Fruit fly (Drosophila melanogaster) whole organism, embryonic: ENCODE data around the gene CG13482.

Experiments
- Adf1 ChIP-seq: fragments of 200-800 bp; sonication (Bioruptor generic); IDR thresholded peaks from 2 replicates; pipeline ENCODE4 v1.3.6; 2022; ENCODE audit warnings: missing biosample characterization, missing genetic modification characterization
- Atf3 ChIP-seq: fragments of 200-800 bp; sonication (Bioruptor generic); optimal IDR thresholded peaks from 3 replicates; lab custom pipeline; 2016; ENCODE audit warnings: missing biosample characterization, missing genetic modification characterization
- Bteb2 ChIP-seq: fragments of 200-800 bp; sonication (Bioruptor generic); optimal IDR thresholded peaks from 2 replicates; lab custom pipeline; 2016; ENCODE audit warnings: missing biosample characterization, missing genetic modification characterization
- C15 ChIP-seq: fragments of 200-800 bp; sonication (Bioruptor generic); IDR thresholded peaks from 3 replicates; pipeline ENCODE4 v1.3.6; 2022; ENCODE audit warnings: missing biosample characterization, missing genetic modification characterization
- CG10147 ChIP-seq: fragments of 200-800 bp; sonication (Bioruptor generic); optimal IDR thresholded peaks from 2 replicates; lab custom pipeline; 2019; ENCODE audit warnings: missing biosample characterization, mild to moderate bottlenecking, missing genetic modification characterization, moderate library complexity
- CG10321 ChIP-seq: fragments of 200-800 bp; sonication (Bioruptor generic); IDR thresholded peaks from 2 replicates; pipeline ENCODE4 v1.3.6; 2022; ENCODE audit warnings: missing biosample characterization, missing genetic modification characterization
- CG10431 ChIP-seq: fragments of 200-800 bp; sonication (Bioruptor generic); optimal IDR thresholded peaks from 3 replicates; lab custom pipeline; 2018; ENCODE audit warnings: missing biosample characterization, mild to moderate bottlenecking, missing genetic modification characterization
- CG11398 ChIP-seq: fragments of 200-800 bp; sonication (Bioruptor generic); optimal IDR thresholded peaks from 2 replicates; lab custom pipeline; 2016; ENCODE audit warnings: missing biosample characterization, missing genetic modification characterization
- CG12155 ChIP-seq: fragments of 200-800 bp; sonication (Bioruptor generic); optimal IDR thresholded peaks from 3 replicates; lab custom pipeline; 2016; ENCODE audit warnings: missing biosample characterization, missing genetic modification characterization
- CG12236 ChIP-seq: fragments of 200-800 bp; sonication (Bioruptor generic); optimal IDR thresholded peaks from 2 replicates; lab custom pipeline; 2016; ENCODE audit warnings: missing biosample characterization, missing genetic modification characterization
- CG15514 ChIP-seq: fragments of 200-800 bp; sonication (Bioruptor generic); optimal IDR thresholded peaks from 3 replicates; lab custom pipeline; 2017; ENCODE audit warnings: missing biosample characterization, missing genetic modification characterization, mild to moderate bottlenecking, moderate library complexity, missing genetic modification reagents
- CG15601 ChIP-seq: fragments of 200-800 bp; sonication (Bioruptor generic); optimal IDR thresholded peaks from 3 replicates; lab custom pipeline; 2019; ENCODE audit warnings: missing biosample characterization, mild to moderate bottlenecking, missing genetic modification characterization, moderate library complexity
- CG1602 ChIP-seq: fragments of 200-800 bp; sonication (Bioruptor generic); optimal IDR thresholded peaks from 3 replicates; lab custom pipeline; 2016; ENCODE audit warnings: missing biosample characterization, missing genetic modification characterization
- CG17361 ChIP-seq: fragments of 200-800 bp; sonication (Bioruptor generic); IDR thresholded peaks from 3 replicates; pipeline ENCODE4 v1.3.6; 2022; ENCODE audit warnings: missing biosample characterization, missing genetic modification characterization
- CG2129 ChIP-seq: fragments of 200-800 bp; sonication (Bioruptor generic); IDR thresholded peaks from 2 replicates; pipeline ENCODE4 v1.3.6; 2022; ENCODE audit warnings: missing biosample characterization, missing genetic modification characterization; ENCODE audit not compliant: partially characterized antibody
- CG2199 ChIP-seq: fragments of 200-800 bp; sonication (Bioruptor generic); IDR thresholded peaks from 3 replicates; pipeline ENCODE4 v1.3.6; 2022; ENCODE audit warnings: missing biosample characterization, missing genetic modification characterization
- CG3838 ChIP-seq: fragments of 200-800 bp; sonication (Bioruptor generic); optimal IDR thresholded peaks from 3 replicates; lab custom pipeline; 2016; ENCODE audit warnings: missing biosample characterization, missing genetic modification characterization
- CG6765 ChIP-seq: fragments of 200-800 bp; sonication (Bioruptor generic); optimal IDR thresholded peaks from 3 replicates; lab custom pipeline; 2017; ENCODE audit warnings: missing biosample characterization, mild to moderate bottlenecking, missing genetic modification characterization
- CG7556 ChIP-seq: fragments of 200-800 bp; sonication (Bioruptor generic); optimal IDR thresholded peaks from 2 replicates; lab custom pipeline; 2017; ENCODE audit warnings: missing biosample characterization, mild to moderate bottlenecking, missing genetic modification characterization
- CG9727 ChIP-seq: fragments of 200-800 bp; sonication (Bioruptor generic); optimal IDR thresholded peaks from 3 replicates; lab custom pipeline; 2017; ENCODE audit warnings: missing biosample characterization, mild to moderate bottlenecking, missing genetic modification characterization
- CoRest ChIP-seq: fragments of 200-800 bp; sonication (Bioruptor generic); optimal IDR thresholded peaks from 3 replicates; lab custom pipeline; 2018; ENCODE audit warnings: missing biosample characterization, mild to moderate bottlenecking, missing genetic modification characterization, moderate library complexity
- D19A ChIP-seq: fragments of 200-800 bp; optimal IDR thresholded peaks from 3 replicates; lab custom pipeline; 2019; ENCODE audit warnings: missing biosample characterization, mild to moderate bottlenecking, missing genetic modification characterization, moderate library complexity
- Dip3 ChIP-seq: fragments of 200-800 bp; sonication (Bioruptor generic); optimal IDR thresholded peaks from 3 replicates; lab custom pipeline; 2016; ENCODE audit warnings: missing biosample characterization, missing genetic modification characterization
- Ets97D ChIP-seq: fragments of 200-800 bp; sonication (Bioruptor generic); optimal IDR thresholded peaks from 3 replicates; lab custom pipeline; 2016; ENCODE audit warnings: missing biosample characterization, missing genetic modification characterization
- Fer3 ChIP-seq: fragments of 200-800 bp; sonication (Bioruptor generic); optimal IDR thresholded peaks from 2 replicates; lab custom pipeline; 2018; ENCODE audit warnings: missing biosample characterization, mild to moderate bottlenecking, missing genetic modification characterization, moderate library complexity
- Hey ChIP-seq: fragments of 200-800 bp; sonication (Bioruptor generic); optimal IDR thresholded peaks from 3 replicates; lab custom pipeline; 2018; ENCODE audit warnings: missing biosample characterization, mild to moderate bottlenecking, missing genetic modification characterization
- Myb ChIP-seq: fragments of 200-800 bp; sonication (Bioruptor generic); optimal IDR thresholded peaks from 2 replicates; lab custom pipeline; 2016; ENCODE audit warnings: missing biosample characterization, missing genetic modification characterization
- NC2α ChIP-seq: fragments of 200-800 bp; sonication (Bioruptor generic); optimal IDR thresholded peaks from 2 replicates; lab custom pipeline; 2016; ENCODE audit warnings: missing biosample characterization, missing genetic modification characterization
- PHDP ChIP-seq: fragments of 200-800 bp; sonication (Bioruptor generic); optimal IDR thresholded peaks from 3 replicates; lab custom pipeline; 2018; ENCODE audit warnings: missing biosample characterization, mild to moderate bottlenecking, missing genetic modification characterization, moderate library complexity
- Rfx ChIP-seq: fragments of 200-800 bp; sonication (Bioruptor generic); IDR thresholded peaks from 2 replicates; pipeline ENCODE4 v1.3.6; 2022; ENCODE audit warnings: missing biosample characterization, missing genetic modification characterization
- Sox100B ChIP-seq: fragments of 200-800 bp; sonication (Bioruptor generic); optimal IDR thresholded peaks from 3 replicates; lab custom pipeline; 2018; ENCODE audit warnings: missing biosample characterization, mild to moderate bottlenecking, missing genetic modification characterization
- Ssrp ChIP-seq: fragments of 200-800 bp; sonication (Bioruptor generic); optimal IDR thresholded peaks from 2 replicates; lab custom pipeline; 2018; ENCODE audit warnings: missing biosample characterization, mild to moderate bottlenecking, missing genetic modification characterization, moderate library complexity
- dimm ChIP-seq: fragments of 200-800 bp; sonication (Bioruptor generic); IDR thresholded peaks from 2 replicates; pipeline ENCODE4 v1.3.6; 2022; ENCODE audit warnings: missing biosample characterization, missing genetic modification characterization
- dmrt11E ChIP-seq: fragments of 200-800 bp; sonication (Bioruptor generic); optimal IDR thresholded peaks from 3 replicates; lab custom pipeline; 2018; ENCODE audit warnings: missing biosample characterization, mild to moderate bottlenecking, missing genetic modification characterization, moderate library complexity
- esg ChIP-seq: fragments of 200-800 bp; sonication (Bioruptor generic); conservative IDR thresholded peaks from 2 replicates; pipeline ENCODE4 v1.3.6; 2022; ENCODE audit warnings: missing biosample characterization, missing genetic modification characterization
- grau ChIP-seq: fragments of 200-800 bp; optimal IDR thresholded peaks from 3 replicates; lab custom pipeline; 2019; ENCODE audit warnings: missing biosample characterization, mild to moderate bottlenecking, missing genetic modification characterization, moderate library complexity
- h ChIP-seq: fragments of >200 bp; optimal IDR thresholded peaks from 2 replicates; lab custom pipeline; 2017
- ham ChIP-seq: fragments of 200-800 bp; sonication (Bioruptor generic); IDR thresholded peaks from 2 replicates; pipeline ENCODE4 v1.3.6; 2022; ENCODE audit warnings: missing biosample characterization, missing genetic modification characterization
- insv ChIP-seq, 2 experiments: fragments of 200-800 bp; sonication (Bioruptor generic); optimal IDR thresholded peaks; 3 replicates each; lab custom pipeline; 2016 to 2018; ENCODE audit warnings: missing biosample characterization in 2 of 2, missing genetic modification characterization in 2 of 2
- inv ChIP-seq: fragments of 200-800 bp; sonication (Bioruptor generic); IDR thresholded peaks from 2 replicates; pipeline ENCODE4 v1.3.6; 2022; ENCODE audit warnings: missing biosample characterization, missing genetic modification characterization; ENCODE audit not compliant: partially characterized antibody
- lmd ChIP-seq: fragments of 200-800 bp; sonication (Bioruptor generic); IDR thresholded peaks from 2 replicates; pipeline ENCODE4 v1.3.6; 2022; ENCODE audit warnings: missing biosample characterization, missing genetic modification characterization
- mld ChIP-seq: fragments of 200-800 bp; sonication (Bioruptor generic); IDR thresholded peaks from 3 replicates; pipeline ENCODE4 v1.3.6; 2022; ENCODE audit warnings: missing biosample characterization, missing genetic modification characterization; ENCODE audit not compliant: partially characterized antibody
- rib ChIP-seq: fragments of 200-800 bp; sonication (Bioruptor generic); IDR thresholded peaks from 2 replicates; pipeline ENCODE4 v1.3.6; 2022; ENCODE audit warnings: missing biosample characterization, missing genetic modification characterization
- scrt ChIP-seq: fragments of 200-800 bp; sonication (Bioruptor generic); optimal IDR thresholded peaks from 2 replicates; lab custom pipeline; 2018; ENCODE audit warnings: missing biosample characterization, mild to moderate bottlenecking, missing genetic modification characterization, moderate library complexity
- sd ChIP-seq: fragments of 200-800 bp; sonication (Bioruptor generic); optimal IDR thresholded peaks from 3 replicates; lab custom pipeline; 2018; ENCODE audit warnings: missing biosample characterization, mild to moderate bottlenecking, missing genetic modification characterization, moderate library complexity
- sens ChIP-seq: fragments of 200-800 bp; sonication (Bioruptor generic); peaks from one replicate; lab custom pipeline; 2016; ENCODE audit warnings: missing biosample characterization, missing genetic modification characterization
- sisA ChIP-seq: fragments of 200-800 bp; sonication (Bioruptor generic); IDR thresholded peaks from 2 replicates; pipeline ENCODE4 v1.3.6; 2022; ENCODE audit warnings: missing biosample characterization, missing genetic modification characterization
- sqz ChIP-seq: fragments of 200-800 bp; sonication (Bioruptor generic); optimal IDR thresholded peaks from 3 replicates; lab custom pipeline; 2018; ENCODE audit warnings: missing biosample characterization, mild to moderate bottlenecking, missing genetic modification characterization
- stwl ChIP-seq: fragments of 200-800 bp; sonication (Bioruptor generic); optimal IDR thresholded peaks from 3 replicates; lab custom pipeline; 2018; ENCODE audit warnings: missing biosample characterization, mild to moderate bottlenecking, missing genetic modification characterization, moderate library complexity
- twi ChIP-seq: fragments of 200-800 bp; optimal IDR thresholded peaks from 2 replicates; lab custom pipeline; 2019; ENCODE audit warnings: missing biosample characterization, mild to moderate bottlenecking, missing genetic modification characterization, moderate library complexity
- z ChIP-seq: fragments of 200-800 bp; sonication (Bioruptor generic); IDR thresholded peaks from 3 replicates; pipeline ENCODE4 v1.3.6; 2022; ENCODE audit warnings: missing biosample characterization, missing genetic modification characterization
- zf30C ChIP-seq: fragments of 200-800 bp; sonication (Bioruptor generic); optimal IDR thresholded peaks from 3 replicates; lab custom pipeline; 2018; ENCODE audit warnings: missing biosample characterization, mild to moderate bottlenecking, missing genetic modification characterization

Gene CG13482

dm6 chr3L:14325285-14325684 lies 3.9 kb upstream of the CG13482 start (continued):
- TF ChIP-seq lmd (GFP tag; lab: Robert Waterston, UW) (peak; percentile 53), sens (peak; percentile 82), Myb (GFP tag; lab: Kevin White, UChicago) (no peak), Dip3 (GFP tag; lab: Kevin White, UChicago) (no peak), dimm (GFP tag; lab: Robert Waterston, UW) (no peak), CG17361 (GFP tag; lab: Robert Waterston, UW) (peak; percentile 76), CG9727 (GFP tag; lab: Kevin White, UChicago) (peak; percentile 66), Hey (tag; lab: Kevin White, UChicago) (no peak), CoRest (tag; lab: Kevin White, UChicago) (peak; percentile 71), CG6765 (GFP tag; lab: Kevin White, UChicago) (no peak), Sox100B (GFP tag; lab: Kevin White, UChicago) (peak; percentile 66), sisA (GFP tag; lab: Robert Waterston, UW) (peak; percentile 55), sd (tag; lab: Kevin White, UChicago) (no peak), rib (GFP tag; lab: Robert Waterston, UW) (no peak), Rfx (no peak), CG2129 (GFP tag; lab: Robert Waterston, UW) (no peak), dmrt11E (peak; percentile 65), Atf3 (GFP tag; lab: Kevin White, UChicago) (no peak), NC2α (GFP tag; lab: Kevin White, UChicago) (no peak), D19A (tag; lab: Kevin White, UChicago) (peak; percentile 67), Fer3 (tag; lab: Kevin White, UChicago) (peak; percentile 39), h (no peak), insv (GFP tag; optimal IDR thresholded peaks at IDR 0.05; lab: Kevin White, UChicago) (no peak), CG11398 (GFP tag; lab: Kevin White, UChicago) (no peak), CG15514 (GFP tag; lab: Kevin White, UChicago) (peak; percentile 19), twi (no peak), esg (GFP tag; lab: Robert Waterston, UW) (no peak), Adf1 (GFP tag; lab: Robert Waterston, UW) (no peak), CG10431 (peak; percentile 28), CG1602 (peak; percentile 47), CG3838 (GFP tag; lab: Kevin White, UChicago) (no peak), Bteb2 (GFP tag; lab: Kevin White, UChicago) (no peak), z (GFP tag; lab: Robert Waterston, UW) (no peak), ham (GFP tag; lab: Robert Waterston, UW) (no peak), Ssrp (peak; percentile 71), scrt (peak; percentile 27), C15 (GFP tag; lab: Robert Waterston, UW) (no peak), mld (GFP tag; lab: Robert Waterston, UW) (no peak), CG15601 (peak; percentile 69), CG10147 (peak; percentile 27), sqz (GFP tag; lab: Kevin White, UChicago) (peak; percentile 39), zf30C (peak; percentile 59), CG2199 (0 out of 3 replicates have a peak, but pooled peaks have one; percentile 60), CG12155 (GFP tag; lab: Kevin White, UChicago) (peak; percentile 5), CG10321 (GFP tag; lab: Robert Waterston, UW) (no peak), stwl (tag; lab: Kevin White, UChicago) (no peak), Ets97D (GFP tag; lab: Kevin White, UChicago) (no peak), CG12236 (GFP tag; lab: Kevin White, UChicago) (no peak), CG7556 (GFP tag; lab: Kevin White, UChicago) (peak; percentile 72), grau (peak; percentile 68), PHDP (peak; percentile 62), inv (GFP tag; lab: Robert Waterston, UW) (no peak)
